Worm (Caenorhabditis elegans) whole organism, late embryonic: ENCODE results near the gene nlp-43.
A peak's percentile ranks its signal among the peaks of the same experiment; 100 is the strongest.

ENCODE experiments used
- C08G9.2 ChIP-seq: sonication (generic microtip); optimal IDR thresholded peaks from 2 replicates; lab custom pipeline; 2016; ENCODE audit warnings: mild to moderate bottlenecking, missing genetic modification characterization, moderate library complexity, missing compliant biosample characterization
- C38D4.7 ChIP-seq: fragments of 200-800 bp; sonication (Bioruptor generic); optimal IDR thresholded peaks from 2 replicates; lab custom pipeline; 2018; ENCODE audit warnings: mild to moderate bottlenecking, missing genetic modification characterization, moderate library complexity, missing compliant biosample characterization
- K09A11.1 ChIP-seq: sonication (generic microtip); optimal IDR thresholded peaks from 2 replicates; lab custom pipeline; 2017; ENCODE audit warnings: antibody characterized with exemption, mild to moderate bottlenecking, missing genetic modification characterization, missing compliant biosample characterization; ENCODE audit not compliant: insufficient read depth
- Y22D7AL.16 ChIP-seq: sonication (generic microtip); optimal IDR thresholded peaks from 2 replicates; lab custom pipeline; 2016; ENCODE audit warnings: missing genetic modification characterization, missing compliant biosample characterization
- ahr-1 ChIP-seq: sonication (generic microtip); optimal IDR thresholded peaks from 2 replicates; lab custom pipeline; 2016; ENCODE audit warnings: missing genetic modification characterization, missing compliant biosample characterization
- ama-1 ChIP-seq: fragments of 150-350 bp; optimal IDR thresholded peaks from 2 replicates; lab custom pipeline; 2014
- ceh-19 ChIP-seq: fragments of 200-800 bp; sonication (Bioruptor generic); optimal IDR thresholded peaks from 2 replicates; lab custom pipeline; 2018; ENCODE audit warnings: mild to moderate bottlenecking, missing genetic modification characterization, missing compliant biosample characterization
- ceh-30 ChIP-seq: fragments of 150-350 bp; optimal IDR thresholded peaks from 2 replicates; lab custom pipeline; 2014; ENCODE audit warnings: missing biosample characterization, missing genetic modification characterization
- ceh-34 ChIP-seq: sonication (generic microtip); optimal IDR thresholded peaks from 2 replicates; lab custom pipeline; 2016; ENCODE audit warnings: mild to moderate bottlenecking, missing genetic modification characterization, missing compliant biosample characterization
- ceh-45 ChIP-seq: fragments of 200-800 bp; sonication (Bioruptor generic); IDR thresholded peaks from 2 replicates; pipeline ENCODE4 v1.3.6; 2022; ENCODE audit warnings: missing genetic modification reagents, missing genetic modification characterization, missing compliant biosample characterization
- ceh-48 ChIP-seq: sonication (generic microtip); optimal IDR thresholded peaks from 2 replicates; lab custom pipeline; 2016; ENCODE audit warnings: missing genetic modification characterization, inconsistent platforms, missing compliant biosample characterization
- ceh-9 ChIP-seq: sonication (generic microtip); optimal IDR thresholded peaks from 2 replicates; lab custom pipeline; 2016; ENCODE audit warnings: mild to moderate bottlenecking, missing genetic modification characterization, inconsistent platforms, missing compliant biosample characterization
- che-1 ChIP-seq: sonication (generic microtip); optimal IDR thresholded peaks from 2 replicates; lab custom pipeline; 2016; ENCODE audit warnings: mild to moderate bottlenecking, missing genetic modification characterization, missing compliant biosample characterization
- dmd-4 ChIP-seq: sonication (generic microtip); optimal IDR thresholded peaks from 2 replicates; lab custom pipeline; 2016; ENCODE audit warnings: borderline replicate concordance, missing genetic modification characterization, missing compliant biosample characterization
- dve-1 ChIP-seq: sonication (generic microtip); optimal IDR thresholded peaks from 2 replicates; lab custom pipeline; 2017; ENCODE audit warnings: antibody characterized with exemption, mild to moderate bottlenecking, missing genetic modification characterization, missing compliant biosample characterization
- elt-2 ChIP-seq: sonication (generic microtip); optimal IDR thresholded peaks from 2 replicates; lab custom pipeline; 2016; ENCODE audit warnings: missing genetic modification reagents, missing genetic modification characterization, missing compliant biosample characterization
- elt-4 ChIP-seq: sonication (generic microtip); optimal IDR thresholded peaks from 2 replicates; lab custom pipeline; 2016; ENCODE audit warnings: missing genetic modification characterization, missing compliant biosample characterization
- ets-4 ChIP-seq: sonication (generic microtip); optimal IDR thresholded peaks from 2 replicates; lab custom pipeline; 2016; ENCODE audit warnings: missing genetic modification characterization, missing compliant biosample characterization
- eyg-1 ChIP-seq: sonication (generic microtip); optimal IDR thresholded peaks from 2 replicates; lab custom pipeline; 2016; ENCODE audit warnings: missing genotype, missing genetic modification characterization, missing compliant biosample characterization
- fax-1 ChIP-seq: sonication (generic microtip); optimal IDR thresholded peaks from 2 replicates; lab custom pipeline; 2016; ENCODE audit warnings: missing genotype, missing genetic modification characterization, missing compliant biosample characterization
- fkh-6 ChIP-seq: sonication (generic microtip); optimal IDR thresholded peaks from 2 replicates; lab custom pipeline; 2016; ENCODE audit warnings: missing genetic modification characterization, missing compliant biosample characterization
- gmeb-2 ChIP-seq: sonication (generic microtip); optimal IDR thresholded peaks from 2 replicates; lab custom pipeline; 2016; ENCODE audit warnings: missing genetic modification characterization, inconsistent platforms, missing compliant biosample characterization
- hlh-13 ChIP-seq: fragments of 200-800 bp; sonication (Bioruptor generic); optimal IDR thresholded peaks from 2 replicates; lab custom pipeline; 2018; ENCODE audit warnings: mild to moderate bottlenecking, missing genetic modification characterization, missing compliant biosample characterization
- hlh-15 ChIP-seq: sonication (generic microtip); optimal IDR thresholded peaks from 2 replicates; lab custom pipeline; 2016; ENCODE audit warnings: missing genetic modification characterization, missing compliant biosample characterization
- hlh-30 ChIP-seq: sonication (generic microtip); optimal IDR thresholded peaks from 2 replicates; lab custom pipeline; 2017; ENCODE audit warnings: antibody characterized with exemption, missing genetic modification characterization, missing compliant biosample characterization; ENCODE audit not compliant: insufficient read depth
- lin-11 ChIP-seq: fragments of 200-800 bp; sonication (Bioruptor generic); optimal IDR thresholded peaks from 2 replicates; lab custom pipeline; 2018; ENCODE audit warnings: mild to moderate bottlenecking, missing genetic modification characterization, missing compliant biosample characterization
- mec-3 ChIP-seq: sonication (generic microtip); optimal IDR thresholded peaks from 2 replicates; lab custom pipeline; 2016; ENCODE audit warnings: borderline replicate concordance, missing genetic modification characterization, missing compliant biosample characterization
- npax-4 ChIP-seq: sonication (generic microtip); optimal IDR thresholded peaks from 2 replicates; lab custom pipeline; 2016; ENCODE audit warnings: missing genetic modification characterization, missing compliant biosample characterization
- pat-9 ChIP-seq: fragments of 200-800 bp; sonication (Bioruptor generic); optimal IDR thresholded peaks from 2 replicates; lab custom pipeline; 2018; ENCODE audit warnings: mild to moderate bottlenecking, missing genetic modification characterization, moderate library complexity, missing compliant biosample characterization
- pha-2 ChIP-seq: sonication (generic microtip); optimal IDR thresholded peaks from 2 replicates; lab custom pipeline; 2017; ENCODE audit warnings: mild to moderate bottlenecking, missing genetic modification characterization, missing compliant biosample characterization
- pqm-1 ChIP-seq: sonication (generic microtip); optimal IDR thresholded peaks from 2 replicates; lab custom pipeline; 2016; ENCODE audit warnings: missing genetic modification characterization, missing compliant biosample characterization
- pros-1 ChIP-seq: fragments of 150-350 bp; optimal IDR thresholded peaks from 2 replicates; lab custom pipeline; 2014; ENCODE audit warnings: missing biosample characterization, missing genetic modification reagents, missing genetic modification characterization
- ref-2 ChIP-seq: sonication (generic microtip); optimal IDR thresholded peaks from 2 replicates; lab custom pipeline; 2016; ENCODE audit warnings: missing genetic modification characterization, missing compliant biosample characterization
- sdc-2 ChIP-seq: sonication (generic microtip); optimal IDR thresholded peaks from 2 replicates; lab custom pipeline; 2016; ENCODE audit warnings: missing genotype, missing genetic modification characterization, missing compliant biosample characterization
- sox-2 ChIP-seq: fragments of 200-800 bp; sonication (Bioruptor generic); IDR thresholded peaks from 2 replicates; pipeline ENCODE4 v1.3.6; 2022; ENCODE audit warnings: missing genetic modification reagents, missing genetic modification characterization, missing compliant biosample characterization
- tbx-2 ChIP-seq: sonication (generic microtip); optimal IDR thresholded peaks from 2 replicates; lab custom pipeline; 2016; ENCODE audit warnings: missing genetic modification characterization, missing compliant biosample characterization
- tbx-7 ChIP-seq: sonication (generic microtip); optimal IDR thresholded peaks from 2 replicates; lab custom pipeline; 2016; ENCODE audit warnings: missing genotype, missing genetic modification characterization, missing compliant biosample characterization
- unc-3 ChIP-seq, 2 experiments: fragments of 200-800 bp in 1 of 2; sonication (Bioruptor generic) in 1 of 2; sonication (generic microtip) in 1 of 2; conservative IDR thresholded peaks in 1 of 2; optimal IDR thresholded peaks in 1 of 2; 2 replicates each; pipeline versions ENCODE4 v1.3.6 to Lab custom; 2016 to 2022; ENCODE audit warnings: missing compliant biosample characterization in 2 of 2, missing genetic modification characterization in 2 of 2, missing genetic modification reagents in 1 of 2
- unc-42 ChIP-seq: sonication (generic microtip); optimal IDR thresholded peaks from 2 replicates; lab custom pipeline; 2016; ENCODE audit warnings: missing genotype, missing genetic modification characterization, missing compliant biosample characterization
- unc-86 ChIP-seq: sonication (generic microtip); optimal IDR thresholded peaks from 2 replicates; lab custom pipeline; 2016; ENCODE audit warnings: missing genetic modification characterization, missing compliant biosample characterization

nlp-43 gene

DNA sequence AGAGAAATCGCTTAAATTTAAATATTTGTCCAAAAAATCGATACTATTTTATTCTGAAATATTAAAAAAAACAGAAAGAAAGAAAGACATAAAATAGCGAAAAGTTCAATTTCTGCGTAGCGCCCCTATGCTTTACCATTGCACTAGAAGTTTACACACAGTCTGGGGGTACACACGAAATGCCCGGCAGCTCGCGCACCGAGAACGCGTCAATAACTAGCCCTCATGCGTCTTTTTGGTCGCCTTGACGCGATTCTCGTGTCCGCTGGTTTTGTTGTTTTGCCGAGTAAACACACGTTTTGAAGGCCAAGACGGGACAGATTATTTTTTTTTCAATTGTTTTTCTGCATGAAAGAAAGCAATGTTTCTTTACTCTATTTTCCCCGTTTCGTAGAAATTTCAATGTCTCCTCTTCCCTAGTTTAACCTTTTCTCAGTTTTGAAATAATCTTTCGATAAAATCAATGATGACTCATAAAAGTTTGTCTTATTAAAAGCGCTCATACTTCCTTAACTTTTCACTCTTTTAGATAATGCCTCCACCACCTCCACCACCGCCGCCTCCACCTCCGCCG lies 24.0 kb upstream of the nlp-43 start, which contains the start of gene wip-1 (continued):
- TF ChIP-seq C38D4.7 (GFP tag; lab: Kevin White, UChicago) (peak; percentile 30), lin-11 (no peak), ceh-34 (tag; lab: Kevin White, UChicago) (peak; percentile 94), hlh-30 (tag; lab: Kevin White, UChicago) (peak; percentile 87), fax-1 (tag; lab: Kevin White, UChicago) (peak; percentile 58), ceh-9 (tag; lab: Kevin White, UChicago) (no peak), ref-2 (peak; percentile 88), gmeb-2 (tag; lab: Kevin White, UChicago) (peak; percentile 37), mec-3 (tag; lab: Kevin White, UChicago) (no peak), pat-9 (peak; percentile 85), sox-2 (GFP tag; lab: Robert Waterston, UW) (no peak), K09A11.1 (tag; lab: Kevin White, UChicago) (peak; percentile 80), fkh-6 (peak; percentile 60), ama-1 (no peak), pha-2 (tag; lab: Kevin White, UChicago) (peak; percentile 38), sdc-2 (tag; lab: Kevin White, UChicago) (peak; percentile 79), tbx-2 (tag; lab: Kevin White, UChicago) (peak; percentile 96), npax-4 (tag; lab: Kevin White, UChicago) (no peak), ets-4 (peak; percentile 98), ceh-19 (GFP tag; lab: Kevin White, UChicago) (peak; percentile 44), elt-4 (no peak), tbx-7 (peak; percentile 51), pqm-1 (tag; lab: Kevin White, UChicago) (peak; percentile 72), ceh-48 (tag; lab: Kevin White, UChicago) (peak; percentile 69), unc-3 (GFP tag; conservative IDR thresholded peaks at IDR 0.05; lab: Robert Waterston, UW) (0 out of 2 replicates have a peak, but pooled peaks have one; percentile 51), unc-3 (tag; optimal IDR thresholded peaks at IDR 0.05; lab: Kevin White, UChicago) (peak; percentile 71), unc-86 (peak; percentile 71), ceh-30 (tag; lab: Kevin White, UChicago) (peak; percentile 77), elt-2 (tag; lab: Kevin White, UChicago) (peak; percentile 87)
- TF ChIP-seq, all 69 proteins: peak for 51

DNA sequence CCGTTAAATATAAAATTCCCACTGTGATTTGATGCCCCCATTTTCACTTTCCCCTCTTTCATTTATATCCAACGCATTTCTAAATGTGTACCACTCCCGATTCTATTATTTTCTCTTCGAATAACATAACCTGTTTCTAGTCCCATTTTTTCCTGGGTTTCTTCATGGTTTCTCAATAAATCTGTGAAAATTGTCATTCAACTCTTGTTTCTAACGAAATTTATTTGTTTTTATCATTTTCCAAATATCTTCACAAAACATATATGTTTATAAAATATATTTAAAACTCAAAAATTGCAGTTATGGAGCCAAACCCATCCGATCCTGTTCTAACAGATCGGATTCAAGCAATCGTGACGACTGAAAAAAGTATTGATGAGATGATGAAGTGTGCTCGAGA lies 21.3 kb upstream of the nlp-43 start, which contains the start of gene mdt-11:
Gene mdt-11 (plus strand): TSS at position 301 of the 400 bp plus-strand sequence.
- TF ChIP-seq npax-4 (tag; lab: Kevin White, UChicago): no peak

- no peak for TF ChIP-seq dmd-4 (tag; lab: Kevin White, UChicago)
- TF ChIP-seq che-1 (tag; lab: Kevin White, UChicago): no peak
- no peak for TF ChIP-seq eyg-1 (tag; lab: Kevin White, UChicago)
- TF ChIP-seq hlh-15 (tag; lab: Kevin White, UChicago): no peak
- no peak for TF ChIP-seq ceh-9 (tag; lab: Kevin White, UChicago)
- no peak for TF ChIP-seq ceh-34 (tag; lab: Kevin White, UChicago)
- TF ChIP-seq ceh-45 (GFP tag; lab: Robert Waterston, UW): no peak
- TF ChIP-seq ceh-19 (GFP tag; lab: Kevin White, UChicago): no peak
- TF ChIP-seq C08G9.2 (tag; lab: Kevin White, UChicago): no peak
- TF ChIP-seq unc-42: no peak
- TF ChIP-seq pros-1 (tag; lab: Kevin White, UChicago): no peak
- TF ChIP-seq Y22D7AL.16: no peak
- no peak for TF ChIP-seq dve-1 (tag; lab: Kevin White, UChicago)
- no peak for TF ChIP-seq ahr-1 (tag; lab: Kevin White, UChicago)
- no peak for TF ChIP-seq ceh-30 (tag; lab: Kevin White, UChicago)
- TF ChIP-seq lin-11: no peak
- TF ChIP-seq hlh-13: no peak
- TF ChIP-seq sdc-2 (tag; lab: Kevin White, UChicago): no peak
Observed at ce11 chrIII:5021689-5022088, 20.5 kb upstream of the nlp-43 start, which contains the start of gene R144.3. TSS of gene R144.3 (plus strand) at chrIII:5021989.
